Worm (Caenorhabditis elegans): Measurements from ENCODE around the gene F48F7.6.

F48F7.6 gene

ce11 chrX:13959849-13960248 is 17.8 kb upstream of the F48F7.6 start, which contains the start of gene syx-2:
Gene syx-2, plus strand, starts transcription at chrX:13960149.
- no peak for TF ChIP-seq ceh-40 (GFP tag; IDR thresholded peaks at IDR 0.05)
- TF ChIP-seq Y67H2A.10 (GFP tag; conservative IDR thresholded peaks at IDR 0.05) = no peak
- TF ChIP-seq ama-1 (optimal IDR thresholded peaks at IDR 0.05) = no peak
- no peak for TF ChIP-seq ama-1 (GFP tag; optimal IDR thresholded peaks at IDR 0.05)
- TF ChIP-seq hlh-26 (GFP tag; conservative IDR thresholded peaks at IDR 0.05) = no peak
- TF ChIP-seq bed-1 (GFP tag; IDR thresholded peaks at IDR 0.05) = no peak
- no peak for TF ChIP-seq lsy-27 (tag; optimal IDR thresholded peaks at IDR 0.05; ENCODE audit: borderline replicate concordance, insufficient read depth)

ce11 chrX:13963203-13963602 is 14.4 kb upstream of the F48F7.6 start, which contains the start of gene F48F7.3:
Gene F48F7.3, plus strand, starts transcription at chrX:13963503.
- no peak for TF ChIP-seq F52B5.7 (tag; optimal IDR thresholded peaks at IDR 0.05)
- no peak for TF ChIP-seq rcor-1 (GFP tag; IDR thresholded peaks at IDR 0.05)
- TF ChIP-seq ztf-3 (GFP tag; optimal IDR thresholded peaks at IDR 0.05) = no peak
- no peak for TF ChIP-seq hsf-1 (GFP tag; IDR thresholded peaks at IDR 0.05)
- no peak for TF ChIP-seq lin-40 (tag; optimal IDR thresholded peaks at IDR 0.05)
- no peak for TF ChIP-seq C06A6.2 (GFP tag; conservative IDR thresholded peaks at IDR 0.05)
- TF ChIP-seq unc-130 (GFP tag; optimal IDR thresholded peaks at IDR 0.05) = no peak
- no peak for TF ChIP-seq ama-1 (optimal IDR thresholded peaks at IDR 0.05)
- TF ChIP-seq ama-1 (GFP tag; optimal IDR thresholded peaks at IDR 0.05) = no peak
- no peak for TF ChIP-seq ZK185.1 (tag; optimal IDR thresholded peaks at IDR 0.05; ENCODE audit: poor library complexity, severe bottlenecking)
- TF ChIP-seq atf-7 (tag; optimal IDR thresholded peaks at IDR 0.05) = no peak
- TF ChIP-seq lin-35 (GFP tag; optimal IDR thresholded peaks at IDR 0.05) = no peak
- TF ChIP-seq D2030.7 (GFP tag; IDR thresholded peaks at IDR 0.05) = no peak
- TF ChIP-seq dox-1 (GFP tag; IDR thresholded peaks at IDR 0.05) = no peak
- no peak for TF ChIP-seq hrde-1 (tag; optimal IDR thresholded peaks at IDR 0.05; ENCODE audit: borderline replicate concordance)
- no peak for TF ChIP-seq attf-5 (GFP tag; optimal IDR thresholded peaks at IDR 0.05)
- no peak for TF ChIP-seq tbp1 (GFP tag; optimal IDR thresholded peaks at IDR 0.05)
- no peak for TF ChIP-seq unc-62 (GFP tag; optimal IDR thresholded peaks at IDR 0.05)
- TF ChIP-seq egrh-3 (GFP tag; IDR thresholded peaks at IDR 0.05) = no peak
- no peak for TF ChIP-seq dpff-1 (tag; optimal IDR thresholded peaks at IDR 0.05)
- TF ChIP-seq aptf-2 (GFP tag; conservative IDR thresholded peaks at IDR 0.05) = no peak

- TF ChIP-seq B0261.1 (tag; optimal IDR thresholded peaks at IDR 0.05) = no peak
- no peak for TF ChIP-seq tbx-9 (tag; optimal IDR thresholded peaks at IDR 0.05; ENCODE audit: borderline replicate concordance)
- no peak for TF ChIP-seq xnd-1 (tag; optimal IDR thresholded peaks at IDR 0.05)
- TF ChIP-seq ceh-27 (GFP tag; optimal IDR thresholded peaks at IDR 0.05) = no peak
- TF ChIP-seq ztf-3 (GFP tag; optimal IDR thresholded peaks at IDR 0.05) = no peak
- TF ChIP-seq snpc-1.1 (tag; optimal IDR thresholded peaks at IDR 0.05; ENCODE audit: insufficient read depth) = no peak
- TF ChIP-seq aptf-2 (GFP tag; conservative IDR thresholded peaks at IDR 0.05) = no peak
- TF ChIP-seq ceh-40 (GFP tag; IDR thresholded peaks at IDR 0.05) = no peak
- no peak for TF ChIP-seq nfya-2 (GFP tag; IDR thresholded peaks at IDR 0.05)
- TF ChIP-seq F49E8.2 (tag; optimal IDR thresholded peaks at IDR 0.05; ENCODE audit: insufficient read depth) = no peak
- TF ChIP-seq bed-2 (GFP tag; IDR thresholded peaks at IDR 0.05) = no peak
- no peak for TF ChIP-seq rec-8 (tag; optimal IDR thresholded peaks at IDR 0.05)
- TF ChIP-seq Y95B8A.8 (GFP tag; IDR thresholded peaks at IDR 0.05) = no peak
- no peak for TF ChIP-seq T07F8.4 (tag; optimal IDR thresholded peaks at IDR 0.05)
Measured at ce11 chrX:13968292-13968691, 9.3 kb upstream of the F48F7.6 start, which contains the start of gene pqn-39. Gene pqn-39, minus strand, starts transcription at chrX:13968676.
